Worm (Caenorhabditis elegans): Measurements from ENCODE around the gene T10H4.13.

- TF ChIP-seq gmeb-2 (tag; optimal IDR thresholded peaks at IDR 0.05) (no peak), pha-2 (tag; optimal IDR thresholded peaks at IDR 0.05) (no peak), dmd-4 (tag; optimal IDR thresholded peaks at IDR 0.05; ENCODE audit: borderline replicate concordance) (no peak), elt-2 (tag; optimal IDR thresholded peaks at IDR 0.05) (no peak), dve-1 (tag; optimal IDR thresholded peaks at IDR 0.05) (no peak), ceh-22 (tag; optimal IDR thresholded peaks at IDR 0.05) (no peak)
Measured at ce11 chrV:15253529-15253928, 13.8 kb downstream of the T10H4.13 start, which contains the start of gene srbc-75.
